Fruit fly (Drosophila melanogaster): ENCODE measurements around the gene CG12375.

DNA sequence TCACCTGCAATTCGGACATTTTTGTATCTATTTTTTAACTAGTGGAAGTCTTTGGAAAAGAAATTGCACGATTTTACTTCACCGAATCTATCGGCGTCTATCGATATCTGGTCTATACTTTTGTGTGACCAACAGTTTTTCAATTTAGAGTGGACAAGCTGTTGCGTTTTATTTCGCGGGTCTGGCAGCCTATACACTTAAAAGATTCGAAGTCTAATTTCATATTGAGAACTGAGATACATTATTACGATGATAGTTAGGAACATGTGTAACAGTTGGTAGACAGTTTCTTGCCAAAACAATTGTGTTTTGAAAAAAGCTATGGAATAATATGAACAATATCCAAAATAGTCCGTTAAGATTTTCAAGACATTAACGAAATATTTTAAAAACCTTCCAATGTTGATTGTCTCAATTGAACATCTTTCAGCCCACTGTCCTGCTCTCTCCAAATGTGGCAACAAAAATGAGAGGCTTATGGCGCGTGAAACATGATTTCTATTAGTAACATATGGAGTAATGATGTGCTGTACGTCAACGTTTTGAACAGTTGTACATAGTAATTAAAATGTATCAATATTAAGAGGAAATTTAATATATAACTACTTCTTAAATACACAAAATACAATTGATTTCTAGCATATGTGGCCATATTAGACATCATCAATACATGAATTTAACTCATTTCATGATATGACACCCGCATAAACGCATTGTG lies 35.8 kb upstream of the CG12375 start, which contains the start of gene Acbp1:
- TF ChIP-seq pan (optimal IDR thresholded peaks at IDR 0.05) (no peak), h (GFP tag; optimal IDR thresholded peaks at IDR 0.05) (peak; percentile 94)

All from whole organism, wandering third instar larva.